Worm (Caenorhabditis elegans): ENCODE results near the gene Y42G9A.1.

Gene Y42G9A.1

DNA sequence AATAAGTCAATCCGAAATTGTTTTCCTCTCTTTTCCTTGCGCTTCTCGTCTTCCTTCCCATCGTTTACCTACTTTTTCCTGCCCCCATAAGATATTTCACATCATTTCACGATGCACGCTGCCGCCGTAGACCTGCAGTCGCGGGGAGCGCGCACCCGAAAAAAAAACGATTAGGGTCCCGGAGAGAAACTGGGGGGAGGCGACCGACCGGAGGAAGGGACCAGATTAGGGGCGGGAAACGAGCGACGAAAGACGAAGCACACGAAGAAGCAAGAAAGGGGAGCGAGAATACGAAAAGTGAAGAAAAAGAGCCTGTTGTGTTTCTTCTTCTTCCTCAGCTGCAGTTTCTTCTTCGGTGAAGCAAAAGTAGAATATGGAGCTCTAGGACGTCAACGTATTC is 14.6 kb upstream of the Y42G9A.1 start:
- TF ChIP-seq egrh-3 (GFP tag; IDR thresholded peaks at IDR 0.05) (peak; percentile 49; the same call in 1 of the 2 replicates), hlh-26 (GFP tag; conservative IDR thresholded peaks at IDR 0.05) (no peak), cebp-1 (GFP tag; IDR thresholded peaks at IDR 0.05) (no peak), cebp-1 (tag; optimal IDR thresholded peaks at IDR 0.05) (peak; percentile 17), pha-4 (tag; optimal IDR thresholded peaks at IDR 0.05) (no peak), snpc-4 (GFP tag; optimal IDR thresholded peaks at IDR 0.05) (no peak), snpc-4 (tag; optimal IDR thresholded peaks at IDR 0.05) (peak in 1 of 4 experiments; percentile 28), B0019.2 (GFP tag; conservative IDR thresholded peaks at IDR 0.05) (no peak), ztf-25 (GFP tag; IDR thresholded peaks at IDR 0.05) (no peak), lsy-27 (tag; optimal IDR thresholded peaks at IDR 0.05; ENCODE audit: borderline replicate concordance, insufficient read depth) (no peak), zfh-2 (GFP tag; conservative IDR thresholded peaks at IDR 0.05) (peak; percentile 96), die-1 (tag; optimal IDR thresholded peaks at IDR 0.05) (peak; percentile 4), F52B5.7 (tag; optimal IDR thresholded peaks at IDR 0.05) (no peak), ceh-79 (tag; optimal IDR thresholded peaks at IDR 0.05) (no peak), chd-7 (tag; optimal IDR thresholded peaks at IDR 0.05) (peak; percentile 1), somi-1 (GFP tag; optimal IDR thresholded peaks at IDR 0.05) (peak; percentile 15), ama-1 (optimal IDR thresholded peaks at IDR 0.05) (no peak), ama-1 (GFP tag; optimal IDR thresholded peaks at IDR 0.05) (no peak), lsl-1 (GFP tag; optimal IDR thresholded peaks at IDR 0.05) (no peak), mcd-1 (GFP tag; IDR thresholded peaks at IDR 0.05) (0 out of 2 replicates have a peak, but pooled peaks have one; percentile 28), efl-1 (GFP tag; optimal IDR thresholded peaks at IDR 0.05) (no peak)

DNA sequence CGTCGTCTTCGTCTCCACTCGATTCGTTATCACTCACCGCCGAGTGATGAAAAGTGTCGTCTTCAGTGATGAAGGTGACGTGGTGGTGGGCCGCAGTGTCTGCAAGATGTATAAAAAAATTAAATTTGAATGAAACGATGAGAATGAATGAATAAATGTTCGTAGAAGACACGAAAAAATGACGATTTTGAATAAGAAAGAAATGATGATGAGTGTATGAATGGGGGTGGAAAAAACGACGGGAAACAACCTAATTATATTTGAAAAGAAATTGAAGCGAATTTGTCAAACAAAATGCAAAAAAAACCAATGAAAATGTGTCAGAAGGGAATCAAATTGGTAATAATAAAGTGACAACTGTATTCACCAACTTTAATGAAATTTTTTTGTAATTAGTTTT is 13.6 kb upstream of the Y42G9A.1 start, which contains the start of gene mvk-1:
TSS of gene mvk-1 (minus strand) at position 101 of the 400 bp plus-strand sequence.
- TF ChIP-seq atf-7 (tag; optimal IDR thresholded peaks at IDR 0.05) (no peak), Y95B8A.8 (GFP tag; IDR thresholded peaks at IDR 0.05) (no peak), lag-1 (GFP tag; IDR thresholded peaks at IDR 0.05) (no peak), ztf-3 (GFP tag; optimal IDR thresholded peaks at IDR 0.05) (no peak), B0035.1 (tag; optimal IDR thresholded peaks at IDR 0.05) (no peak), dpl-1 (GFP tag; optimal IDR thresholded peaks at IDR 0.05) (no peak), F39B2.1 (GFP tag; IDR thresholded peaks at IDR 0.05) (no peak), Y56A3A.18 (GFP tag; IDR thresholded peaks at IDR 0.05) (no peak), C17E4.6 (GFP tag; IDR thresholded peaks at IDR 0.05) (no peak), Y53F4B.3 (GFP tag; IDR thresholded peaks at IDR 0.05) (no peak), F57C9.4 (tag; optimal IDR thresholded peaks at IDR 0.05) (no peak), bed-1 (GFP tag; IDR thresholded peaks at IDR 0.05) (no peak)

DNA sequence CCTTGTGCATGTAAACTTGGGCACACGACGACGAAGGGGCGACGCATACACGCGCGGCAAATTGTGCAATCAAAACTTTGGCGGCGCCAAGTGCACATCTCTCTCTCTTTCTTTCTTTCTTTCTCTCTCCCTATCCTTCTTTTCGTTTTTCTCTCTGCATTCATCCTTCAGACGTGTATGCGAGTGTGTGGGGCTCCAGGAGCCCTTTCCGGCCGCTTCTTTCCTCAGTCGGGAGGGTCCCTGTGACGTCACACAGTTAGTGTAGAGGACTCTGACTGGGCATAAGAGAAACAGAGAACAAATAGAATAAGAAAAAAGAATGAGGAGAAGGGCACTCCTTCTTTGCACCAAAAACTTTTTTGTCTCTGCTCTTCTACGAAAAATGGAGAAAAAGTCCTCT is 12.3 kb upstream of the Y42G9A.1 start:
- TF ChIP-seq zfh-2 (GFP tag; conservative IDR thresholded peaks at IDR 0.05) = peak; percentile 92
- TF ChIP-seq rcor-1 (GFP tag; IDR thresholded peaks at IDR 0.05) = no peak
- TF ChIP-seq Y53F4B.3 (GFP tag; IDR thresholded peaks at IDR 0.05) = no peak
- TF ChIP-seq Y79H2A.3 (GFP tag; conservative IDR thresholded peaks at IDR 0.05) = no peak
- TF ChIP-seq lir-1 (GFP tag; conservative IDR thresholded peaks at IDR 0.05) = no peak
- no peak for TF ChIP-seq snpc-3.4 (tag; optimal IDR thresholded peaks at IDR 0.05)
- no peak for TF ChIP-seq ccch-3 (GFP tag; optimal IDR thresholded peaks at IDR 0.05)
- no peak for TF ChIP-seq lin-26 (GFP tag; IDR thresholded peaks at IDR 0.05)
- no peak for TF ChIP-seq lin-54 (GFP tag; optimal IDR thresholded peaks at IDR 0.05)
- TF ChIP-seq ztf-25 (GFP tag; IDR thresholded peaks at IDR 0.05) = no peak
- TF ChIP-seq C06A6.2 (GFP tag; conservative IDR thresholded peaks at IDR 0.05) = 0 out of 2 replicates have a peak, but pooled peaks have one; percentile 56
- TF ChIP-seq ceh-27 (GFP tag; optimal IDR thresholded peaks at IDR 0.05) = peak; percentile 52
- TF ChIP-seq rpc-1 (optimal IDR thresholded peaks at IDR 0.05) = no peak
- no peak for TF ChIP-seq rpc-1 (tag; optimal IDR thresholded peaks at IDR 0.05)
- TF ChIP-seq chd-7 (tag; optimal IDR thresholded peaks at IDR 0.05) = peak; percentile 69
- no peak for TF ChIP-seq egl-18 (GFP tag; IDR thresholded peaks at IDR 0.05)
- peak; percentile 25 for TF ChIP-seq snpc-4 (GFP tag; optimal IDR thresholded peaks at IDR 0.05)
- no peak for TF ChIP-seq snpc-4 (tag; optimal IDR thresholded peaks at IDR 0.05)
- no peak for TF ChIP-seq ama-1 (optimal IDR thresholded peaks at IDR 0.05)
- TF ChIP-seq ama-1 (GFP tag; optimal IDR thresholded peaks at IDR 0.05) = no peak
- no peak for TF ChIP-seq mel-28 (tag; optimal IDR thresholded peaks at IDR 0.05; ENCODE audit: borderline replicate concordance)
- no peak for TF ChIP-seq D2030.7 (GFP tag; IDR thresholded peaks at IDR 0.05)
- no peak for TF ChIP-seq nhr-80 (tag; optimal IDR thresholded peaks at IDR 0.05)
